Worm (Caenorhabditis elegans) whole organism, late embryonic: Measurements from ENCODE around the gene F13E9.15.
A peak's percentile ranks its signal among the peaks of the same experiment; 100 is the strongest.

Source experiments
- F13H6.1 ChIP-seq: sonication (generic microtip); optimal IDR thresholded peaks from 2 replicates; lab custom pipeline; 2016; ENCODE audit warnings: missing genetic modification characterization, missing compliant biosample characterization
- K02D7.2 ChIP-seq: sonication (generic microtip); optimal IDR thresholded peaks from 2 replicates; lab custom pipeline; 2017; ENCODE audit warnings: mild to moderate bottlenecking, missing genetic modification characterization, missing compliant biosample characterization
- K09A11.1 ChIP-seq: sonication (generic microtip); optimal IDR thresholded peaks from 2 replicates; lab custom pipeline; 2017; ENCODE audit warnings: antibody characterized with exemption, mild to moderate bottlenecking, missing genetic modification characterization, missing compliant biosample characterization; ENCODE audit not compliant: insufficient read depth
- ceh-19 ChIP-seq: fragments of 200-800 bp; sonication (Bioruptor generic); optimal IDR thresholded peaks from 2 replicates; lab custom pipeline; 2018; ENCODE audit warnings: mild to moderate bottlenecking, missing genetic modification characterization, missing compliant biosample characterization
- ceh-22 ChIP-seq: sonication (generic microtip); optimal IDR thresholded peaks from 2 replicates; lab custom pipeline; 2017; ENCODE audit warnings: missing biosample characterization, missing genetic modification characterization
- ceh-31 ChIP-seq: sonication (generic microtip); optimal IDR thresholded peaks from 2 replicates; lab custom pipeline; 2016; ENCODE audit warnings: missing genetic modification characterization, missing compliant biosample characterization
- ceh-34 ChIP-seq: sonication (generic microtip); optimal IDR thresholded peaks from 2 replicates; lab custom pipeline; 2016; ENCODE audit warnings: mild to moderate bottlenecking, missing genetic modification characterization, missing compliant biosample characterization
- ceh-45 ChIP-seq: fragments of 200-800 bp; sonication (Bioruptor generic); IDR thresholded peaks from 2 replicates; pipeline ENCODE4 v1.3.6; 2022; ENCODE audit warnings: missing genetic modification reagents, missing genetic modification characterization, missing compliant biosample characterization
- che-1 ChIP-seq: sonication (generic microtip); optimal IDR thresholded peaks from 2 replicates; lab custom pipeline; 2016; ENCODE audit warnings: mild to moderate bottlenecking, missing genetic modification characterization, missing compliant biosample characterization
- dmd-4 ChIP-seq: sonication (generic microtip); optimal IDR thresholded peaks from 2 replicates; lab custom pipeline; 2016; ENCODE audit warnings: borderline replicate concordance, missing genetic modification characterization, missing compliant biosample characterization
- elt-4 ChIP-seq: sonication (generic microtip); optimal IDR thresholded peaks from 2 replicates; lab custom pipeline; 2016; ENCODE audit warnings: missing genetic modification characterization, missing compliant biosample characterization
- fax-1 ChIP-seq: sonication (generic microtip); optimal IDR thresholded peaks from 2 replicates; lab custom pipeline; 2016; ENCODE audit warnings: missing genotype, missing genetic modification characterization, missing compliant biosample characterization
- hlh-30 ChIP-seq: sonication (generic microtip); optimal IDR thresholded peaks from 2 replicates; lab custom pipeline; 2017; ENCODE audit warnings: antibody characterized with exemption, missing genetic modification characterization, missing compliant biosample characterization; ENCODE audit not compliant: insufficient read depth
- hlh-8 ChIP-seq: sonication (generic microtip); optimal IDR thresholded peaks from 2 replicates; lab custom pipeline; 2016; ENCODE audit warnings: missing genotype, missing genetic modification characterization, missing compliant biosample characterization
- madf-2 ChIP-seq: sonication (generic microtip); optimal IDR thresholded peaks from 2 replicates; lab custom pipeline; 2017; ENCODE audit warnings: missing genetic modification characterization, missing compliant biosample characterization
- nfya-1 ChIP-seq: sonication (generic microtip); optimal IDR thresholded peaks from 2 replicates; lab custom pipeline; 2017; ENCODE audit warnings: missing genetic modification characterization, mild to moderate bottlenecking, missing compliant biosample characterization, antibody characterized with exemption, moderate library complexity
- nhr-11 ChIP-seq: fragments of 150-350 bp; optimal IDR thresholded peaks from 2 replicates; lab custom pipeline; 2014; ENCODE audit warnings: missing biosample characterization, missing genetic modification characterization
- npax-4 ChIP-seq: sonication (generic microtip); optimal IDR thresholded peaks from 2 replicates; lab custom pipeline; 2016; ENCODE audit warnings: missing genetic modification characterization, missing compliant biosample characterization
- pax-1 ChIP-seq: fragments of 150-350 bp; optimal IDR thresholded peaks from 2 replicates; lab custom pipeline; 2014; ENCODE audit warnings: missing biosample characterization, missing genetic modification characterization
- pros-1 ChIP-seq: fragments of 150-350 bp; optimal IDR thresholded peaks from 2 replicates; lab custom pipeline; 2014; ENCODE audit warnings: missing biosample characterization, missing genetic modification reagents, missing genetic modification characterization
- sdc-2 ChIP-seq: sonication (generic microtip); optimal IDR thresholded peaks from 2 replicates; lab custom pipeline; 2016; ENCODE audit warnings: missing genotype, missing genetic modification characterization, missing compliant biosample characterization
- tbx-2 ChIP-seq: sonication (generic microtip); optimal IDR thresholded peaks from 2 replicates; lab custom pipeline; 2016; ENCODE audit warnings: missing genetic modification characterization, missing compliant biosample characterization
- tbx-7 ChIP-seq: sonication (generic microtip); optimal IDR thresholded peaks from 2 replicates; lab custom pipeline; 2016; ENCODE audit warnings: missing genotype, missing genetic modification characterization, missing compliant biosample characterization
- unc-42 ChIP-seq: sonication (generic microtip); optimal IDR thresholded peaks from 2 replicates; lab custom pipeline; 2016; ENCODE audit warnings: missing genotype, missing genetic modification characterization, missing compliant biosample characterization
- zip-5 ChIP-seq: sonication (generic microtip); optimal IDR thresholded peaks from 2 replicates; lab custom pipeline; 2016; ENCODE audit warnings: missing genetic modification characterization, missing compliant biosample characterization

F13E9.15 gene

ce11 chrIV:10851833-10852232 is 37.8 kb downstream of the F13E9.15 start, which contains the start of gene T11G6.4:
Gene T11G6.4, minus strand, starts transcription at chrIV:10851933.
- no peak for TF ChIP-seq ceh-31
- no peak for TF ChIP-seq tbx-7
- TF ChIP-seq ceh-22 (tag; lab: Kevin White, UChicago): no peak
- no peak for TF ChIP-seq F13H6.1 (tag; lab: Kevin White, UChicago)
- TF ChIP-seq tbx-2 (tag; lab: Kevin White, UChicago): no peak
- no peak for TF ChIP-seq npax-4 (tag; lab: Kevin White, UChicago)
- no peak for TF ChIP-seq elt-4
- no peak for TF ChIP-seq ceh-45 (GFP tag; lab: Robert Waterston, UW)

- TF ChIP-seq pros-1 (tag; lab: Kevin White, UChicago): no peak
- no peak for TF ChIP-seq unc-42 (tag; lab: Kevin White, UChicago)
- no peak for TF ChIP-seq K02D7.2 (tag; lab: Kevin White, UChicago)
- no peak for TF ChIP-seq ceh-19
- no peak for TF ChIP-seq nhr-11 (tag; lab: Kevin White, UChicago)
Observed at ce11 chrIV:10851136-10851535, 38.5 kb downstream of the F13E9.15 start.

- TF ChIP-seq nfya-1 (tag; lab: Kevin White, UChicago): peak; percentile 16
- TF ChIP-seq nhr-11 (tag; lab: Kevin White, UChicago): no peak
Observed at ce11 chrIV:10842705-10843364, 46.8 kb downstream of the F13E9.15 start, which contains the start of gene T11G6.5. Gene T11G6.5, minus strand, starts transcription at chrIV:10842755.

- TF ChIP-seq hlh-8 (tag; lab: Kevin White, UChicago) (no peak), ceh-45 (GFP tag; lab: Robert Waterston, UW) (no peak), zip-5 (tag; lab: Kevin White, UChicago) (no peak), pax-1 (tag; lab: Kevin White, UChicago) (no peak), sdc-2 (tag; lab: Kevin White, UChicago) (no peak), hlh-30 (tag; lab: Kevin White, UChicago) (no peak), ceh-22 (tag; lab: Kevin White, UChicago) (no peak), tbx-2 (tag; lab: Kevin White, UChicago) (no peak), npax-4 (tag; lab: Kevin White, UChicago) (no peak), pros-1 (tag; lab: Kevin White, UChicago) (no peak), dmd-4 (tag; lab: Kevin White, UChicago) (no peak), K09A11.1 (tag; lab: Kevin White, UChicago) (no peak), fax-1 (no peak), madf-2 (tag; lab: Kevin White, UChicago) (no peak), ceh-19 (no peak), che-1 (no peak), ceh-34 (no peak)
- TF ChIP-seq, all 69 proteins: peak for 0
Observed at ce11 chrIV:10842232-10842631, 47.4 kb downstream of the F13E9.15 start.
